Fruit fly (Drosophila melanogaster) whole organism, embryonic: ENCODE results near the gene CG31808.

Experiments
- BEAF-32 ChIP-seq: fragments of 200-800 bp; sonication (Bioruptor generic); optimal IDR thresholded peaks from 3 replicates; lab custom pipeline; 2017; ENCODE audit warnings: missing biosample characterization, missing genetic modification characterization, mild to moderate bottlenecking, moderate library complexity, missing genetic modification reagents
- Bteb2 ChIP-seq: fragments of 200-800 bp; sonication (Bioruptor generic); optimal IDR thresholded peaks from 2 replicates; lab custom pipeline; 2016; ENCODE audit warnings: missing biosample characterization, missing genetic modification characterization
- CG11560 ChIP-seq: fragments of 200-800 bp; sonication (Bioruptor generic); IDR thresholded peaks from 3 replicates; pipeline ENCODE4 v1.3.6; 2022; ENCODE audit warnings: missing biosample characterization, missing genetic modification characterization
- CG11696 ChIP-seq: fragments of 200-800 bp; sonication (Bioruptor generic); IDR thresholded peaks from 2 replicates; pipeline ENCODE4 v1.3.6; 2022; ENCODE audit warnings: missing biosample characterization, missing genetic modification characterization
- CG13424 ChIP-seq: fragments of 200-800 bp; sonication (Bioruptor generic); optimal IDR thresholded peaks from 2 replicates; lab custom pipeline; 2019; ENCODE audit warnings: missing biosample characterization, mild to moderate bottlenecking, missing genetic modification characterization, moderate library complexity
- CG13894 ChIP-seq: fragments of 200-800 bp; sonication (Bioruptor generic); optimal IDR thresholded peaks from 3 replicates; lab custom pipeline; 2018; ENCODE audit warnings: missing biosample characterization, mild to moderate bottlenecking, missing genetic modification characterization, moderate library complexity
- CG14441 ChIP-seq: fragments of 200-800 bp; sonication (Bioruptor generic); IDR thresholded peaks from 2 replicates; pipeline ENCODE4 v1.3.6; 2022; ENCODE audit warnings: missing biosample characterization, missing genetic modification characterization
- CG15514 ChIP-seq: fragments of 200-800 bp; sonication (Bioruptor generic); optimal IDR thresholded peaks from 3 replicates; lab custom pipeline; 2017; ENCODE audit warnings: missing biosample characterization, missing genetic modification characterization, mild to moderate bottlenecking, moderate library complexity, missing genetic modification reagents
- CG1647 ChIP-seq: fragments of 200-800 bp; sonication (Bioruptor generic); optimal IDR thresholded peaks from 3 replicates; lab custom pipeline; 2016; ENCODE audit warnings: missing biosample characterization, missing genetic modification characterization
- CG2120 ChIP-seq: fragments of 200-800 bp; sonication (Bioruptor generic); optimal IDR thresholded peaks from 3 replicates; lab custom pipeline; 2016; ENCODE audit warnings: missing biosample characterization, missing genetic modification characterization
- CG2129 ChIP-seq: fragments of 200-800 bp; sonication (Bioruptor generic); IDR thresholded peaks from 2 replicates; pipeline ENCODE4 v1.3.6; 2022; ENCODE audit warnings: missing biosample characterization, missing genetic modification characterization; ENCODE audit not compliant: partially characterized antibody
- CG2199 ChIP-seq: fragments of 200-800 bp; sonication (Bioruptor generic); IDR thresholded peaks from 3 replicates; pipeline ENCODE4 v1.3.6; 2022; ENCODE audit warnings: missing biosample characterization, missing genetic modification characterization
- CG2889 ChIP-seq: fragments of 200-800 bp; sonication (Bioruptor generic); IDR thresholded peaks from 3 replicates; pipeline ENCODE4 v1.3.6; 2022; ENCODE audit warnings: missing biosample characterization, missing genetic modification characterization
- CG31224 ChIP-seq: fragments of 200-800 bp; sonication (Bioruptor generic); IDR thresholded peaks from 2 replicates; pipeline ENCODE4 v1.3.6; 2022; ENCODE audit warnings: missing biosample characterization, missing genetic modification characterization
- CG3847 ChIP-seq: fragments of 200-800 bp; sonication (Bioruptor generic); IDR thresholded peaks from 2 replicates; pipeline ENCODE4 v1.3.6; 2022; ENCODE audit warnings: missing biosample characterization, missing genetic modification characterization
- CG4707 ChIP-seq: fragments of 200-800 bp; sonication (Bioruptor generic); optimal IDR thresholded peaks from 2 replicates; lab custom pipeline; 2018; ENCODE audit warnings: missing biosample characterization, mild to moderate bottlenecking, missing genetic modification characterization, moderate library complexity
- CG6765 ChIP-seq: fragments of 200-800 bp; sonication (Bioruptor generic); optimal IDR thresholded peaks from 3 replicates; lab custom pipeline; 2017; ENCODE audit warnings: missing biosample characterization, mild to moderate bottlenecking, missing genetic modification characterization
- CG8281 ChIP-seq: fragments of 200-800 bp; sonication (Bioruptor generic); optimal IDR thresholded peaks from 2 replicates; lab custom pipeline; 2018; ENCODE audit warnings: missing biosample characterization, mild to moderate bottlenecking, missing genetic modification characterization, moderate library complexity
- CG8388 ChIP-seq: fragments of 200-800 bp; sonication (Bioruptor generic); optimal IDR thresholded peaks from 2 replicates; lab custom pipeline; 2019; ENCODE audit warnings: missing biosample characterization, mild to moderate bottlenecking, missing genetic modification characterization, moderate library complexity
- CG9797 ChIP-seq: fragments of 200-800 bp; sonication (Bioruptor generic); optimal IDR thresholded peaks from 3 replicates; lab custom pipeline; 2018; ENCODE audit warnings: missing biosample characterization, mild to moderate bottlenecking, missing genetic modification characterization
- D19A ChIP-seq: fragments of 200-800 bp; optimal IDR thresholded peaks from 3 replicates; lab custom pipeline; 2019; ENCODE audit warnings: missing biosample characterization, mild to moderate bottlenecking, missing genetic modification characterization, moderate library complexity
- Dip2 ChIP-seq: fragments of 200-800 bp; sonication (Bioruptor generic); IDR thresholded peaks from 2 replicates; pipeline ENCODE4 v1.3.6; 2022; ENCODE audit warnings: missing biosample characterization, missing genetic modification characterization
- H2.0 ChIP-seq: fragments of 200-800 bp; sonication (Bioruptor generic); IDR thresholded peaks from 2 replicates; pipeline ENCODE4 v1.3.6; 2022; ENCODE audit warnings: missing biosample characterization, missing genetic modification characterization
- HHEX ChIP-seq: fragments of 200-800 bp; sonication (Bioruptor generic); optimal IDR thresholded peaks from 3 replicates; lab custom pipeline; 2017; ENCODE audit warnings: missing biosample characterization, mild to moderate bottlenecking, missing genetic modification characterization, missing genetic modification reagents
- HLH3B ChIP-seq: fragments of 200-800 bp; sonication (Bioruptor generic); IDR thresholded peaks from 2 replicates; pipeline ENCODE4 v1.3.6; 2022; ENCODE audit warnings: missing biosample characterization, missing genetic modification characterization
- HLH4C ChIP-seq: fragments of 200-800 bp; sonication (Bioruptor generic); IDR thresholded peaks from 3 replicates; pipeline ENCODE4 v1.3.6; 2022; ENCODE audit warnings: missing biosample characterization, missing genetic modification characterization; ENCODE audit not compliant: partially characterized antibody
- HmgZ ChIP-seq: fragments of 200-800 bp; sonication (Bioruptor generic); optimal IDR thresholded peaks from 2 replicates; lab custom pipeline; 2018; ENCODE audit warnings: missing biosample characterization, mild to moderate bottlenecking, missing genetic modification characterization
- Hmx ChIP-seq: fragments of 200-800 bp; sonication (Bioruptor generic); optimal IDR thresholded peaks from 2 replicates; lab custom pipeline; 2016; ENCODE audit warnings: missing biosample characterization, missing genetic modification characterization
- Hr3 ChIP-seq: fragments of 200-800 bp; sonication (Bioruptor generic); optimal IDR thresholded peaks from 3 replicates; lab custom pipeline; 2016; ENCODE audit warnings: missing biosample characterization, missing genetic modification characterization
- Lim3 ChIP-seq: fragments of 200-800 bp; sonication (Bioruptor generic); IDR thresholded peaks from 2 replicates; pipeline ENCODE4 v1.3.6; 2022; ENCODE audit warnings: missing biosample characterization, missing genetic modification characterization
- Mad ChIP-seq: fragments of 200-800 bp; sonication (Bioruptor generic); optimal IDR thresholded peaks from 2 replicates; lab custom pipeline; 2016; ENCODE audit warnings: missing biosample characterization, missing genetic modification characterization
- Mes4 ChIP-seq: fragments of 200-800 bp; sonication (Bioruptor generic); optimal IDR thresholded peaks from 2 replicates; lab custom pipeline; 2016; ENCODE audit warnings: missing biosample characterization, missing genetic modification characterization
- Myb ChIP-seq: fragments of 200-800 bp; sonication (Bioruptor generic); optimal IDR thresholded peaks from 2 replicates; lab custom pipeline; 2016; ENCODE audit warnings: missing biosample characterization, missing genetic modification characterization
- NC2β ChIP-seq: fragments of 200-800 bp; sonication (Bioruptor generic); optimal IDR thresholded peaks from 2 replicates; lab custom pipeline; 2016; ENCODE audit warnings: missing biosample characterization, missing genetic modification characterization
- Opbp ChIP-seq: fragments of 200-800 bp; sonication (Bioruptor generic); IDR thresholded peaks from 3 replicates; pipeline ENCODE4 v1.3.6; 2022; ENCODE audit warnings: missing biosample characterization, missing genetic modification characterization; ENCODE audit not compliant: partially characterized antibody
- Ptx1 ChIP-seq: fragments of 200-800 bp; sonication (Bioruptor generic); IDR thresholded peaks from 2 replicates; pipeline ENCODE4 v1.3.6; 2022; ENCODE audit warnings: missing biosample characterization, missing genetic modification characterization
- Sox100B ChIP-seq: fragments of 200-800 bp; sonication (Bioruptor generic); optimal IDR thresholded peaks from 3 replicates; lab custom pipeline; 2018; ENCODE audit warnings: missing biosample characterization, mild to moderate bottlenecking, missing genetic modification characterization
- Spps ChIP-seq: fragments of 200-800 bp; sonication (Bioruptor generic); optimal IDR thresholded peaks from 2 replicates; lab custom pipeline; 2018; ENCODE audit warnings: missing biosample characterization, mild to moderate bottlenecking, missing genetic modification characterization
- Stat92E ChIP-seq, 3 experiments: fragments of >200 bp in 2 of 3; fragments of 200-800 bp in 1 of 3; sonication (Bioruptor generic) in 1 of 3; optimal IDR thresholded peaks; 2 replicates each; lab custom pipeline; 2017 to 2019; ENCODE audit warnings: missing biosample characterization in 3 of 3, missing genetic modification characterization in 3 of 3, mild to moderate bottlenecking in 1 of 3, moderate library complexity in 1 of 3
- ab ChIP-seq: fragments of 200-800 bp; sonication (Bioruptor generic); optimal IDR thresholded peaks from 2 replicates; lab custom pipeline; 2016; ENCODE audit warnings: missing biosample characterization, missing genetic modification characterization
- bigmax ChIP-seq: fragments of 200-800 bp; sonication (Bioruptor generic); optimal IDR thresholded peaks from 2 replicates; lab custom pipeline; 2018; ENCODE audit warnings: missing biosample characterization, mild to moderate bottlenecking, missing genetic modification characterization
- corto ChIP-seq: fragments of 200-800 bp; sonication (Bioruptor generic); optimal IDR thresholded peaks from 2 replicates; lab custom pipeline; 2016; ENCODE audit warnings: missing biosample characterization, mild to moderate bottlenecking, missing genetic modification characterization, moderate library complexity
- eve ChIP-seq, 2 experiments: fragments of >200 bp; optimal IDR thresholded peaks; 2 replicates each; lab custom pipeline; 2017; ENCODE audit warnings: missing biosample characterization in 2 of 2, missing genetic modification characterization in 2 of 2
- ind ChIP-seq: fragments of 200-800 bp; sonication (Bioruptor generic); optimal IDR thresholded peaks from 3 replicates; lab custom pipeline; 2016; ENCODE audit warnings: missing biosample characterization, missing genetic modification characterization
- jing ChIP-seq: fragments of 200-800 bp; sonication (Bioruptor generic); optimal IDR thresholded peaks from 2 replicates; lab custom pipeline; 2018; ENCODE audit warnings: missing biosample characterization, mild to moderate bottlenecking, missing genetic modification characterization
- ken ChIP-seq: fragments of 200-800 bp; sonication (Bioruptor generic); IDR thresholded peaks from 3 replicates; pipeline ENCODE4 v1.3.6; 2022; ENCODE audit warnings: missing biosample characterization, missing genetic modification characterization
- lbe ChIP-seq: fragments of 200-800 bp; sonication (Bioruptor generic); optimal IDR thresholded peaks from 2 replicates; lab custom pipeline; 2016; ENCODE audit warnings: missing biosample characterization, mild to moderate bottlenecking, missing genetic modification characterization
- mld ChIP-seq: fragments of 200-800 bp; sonication (Bioruptor generic); IDR thresholded peaks from 3 replicates; pipeline ENCODE4 v1.3.6; 2022; ENCODE audit warnings: missing biosample characterization, missing genetic modification characterization; ENCODE audit not compliant: partially characterized antibody
- otp ChIP-seq: fragments of 200-800 bp; sonication (Bioruptor generic); IDR thresholded peaks from 3 replicates; pipeline ENCODE4, ENCODE4 v1.3.6; 2022; ENCODE audit warnings: missing biosample characterization, missing genetic modification characterization
- wek ChIP-seq: fragments of 200-800 bp; sonication (Bioruptor generic); optimal IDR thresholded peaks from 3 replicates; lab custom pipeline; 2018; ENCODE audit warnings: missing biosample characterization, mild to moderate bottlenecking, missing genetic modification characterization, moderate library complexity

The CG31808 gene

DNA sequence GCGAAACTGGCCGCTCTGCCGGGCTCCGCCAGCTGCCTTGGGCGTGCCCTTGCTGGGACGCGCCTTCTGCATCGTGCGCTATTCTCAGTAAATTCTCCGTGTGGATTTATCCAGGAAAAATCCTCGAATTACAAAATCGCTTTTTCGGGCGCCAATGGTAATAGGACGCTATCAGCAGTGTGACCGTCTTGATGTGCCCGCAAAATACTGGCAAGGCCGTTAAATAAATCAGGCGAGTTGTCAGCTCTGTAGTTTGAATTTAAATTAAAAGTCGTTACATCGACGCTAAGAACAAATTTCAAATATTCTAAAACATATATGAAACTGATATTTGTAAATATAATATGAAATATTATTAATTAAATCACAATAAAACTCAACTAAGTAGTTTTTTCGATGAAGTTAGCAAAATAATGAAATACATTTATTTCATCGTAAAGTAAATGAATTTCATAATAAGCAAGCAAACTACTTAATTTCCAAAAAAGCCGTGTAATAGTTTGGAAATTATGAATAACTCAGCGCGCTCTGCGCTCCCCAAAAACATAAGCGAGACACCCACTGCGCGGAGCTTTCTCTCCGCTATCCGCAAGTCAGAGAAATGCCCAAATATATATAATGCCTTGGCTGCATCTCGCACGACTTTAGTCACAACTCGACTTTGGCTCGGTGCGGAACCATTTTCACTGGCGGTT, 22.4 kb upstream of the CG31808 start, which contains the start of the genes glu and ChLD3 (continued):
- no peak for TF ChIP-seq Hmx (GFP tag; lab: Kevin White, UChicago)
- TF ChIP-seq HmgZ (tag; lab: Kevin White, UChicago), result peak; percentile 20
- TF ChIP-seq CG4707 (GFP tag; lab: Kevin White, UChicago), result no peak
- no peak for TF ChIP-seq eve (GFP tag; optimal IDR thresholded peaks at IDR 0.05; lab: Kevin White, UChicago)
- TF ChIP-seq Bteb2, result no peak
- no peak for TF ChIP-seq corto (GFP tag; lab: Kevin White, UChicago)
- TF ChIP-seq CG13424, result no peak
- no peak for TF ChIP-seq Hr3 (GFP tag; lab: Kevin White, UChicago)
- TF ChIP-seq NC2β (GFP tag; lab: Kevin White, UChicago), result no peak
- no peak for TF ChIP-seq CG13894
- TF ChIP-seq lbe (GFP tag; lab: Kevin White, UChicago), result no peak
- peak; percentile 34 for TF ChIP-seq CG15514
- TF ChIP-seq CG6765 (GFP tag; lab: Kevin White, UChicago), result no peak
- no peak for TF ChIP-seq jing (GFP tag; lab: Kevin White, UChicago)
- TF ChIP-seq Myb (GFP tag; lab: Kevin White, UChicago), result peak; percentile 98
- no peak for TF ChIP-seq wek (GFP tag; lab: Kevin White, UChicago)
- TF ChIP-seq Spps (tag; lab: Kevin White, UChicago), result no peak
- TF ChIP-seq mld (GFP tag; lab: Robert Waterston, UW), result no peak
- no peak for TF ChIP-seq CG2120 (GFP tag; lab: Kevin White, UChicago)
- TF ChIP-seq CG8281 (tag; lab: Kevin White, UChicago), result no peak
- TF ChIP-seq HLH4C (GFP tag; lab: Robert Waterston, UW), result no peak
- no peak for TF ChIP-seq Mes4 (GFP tag; lab: Kevin White, UChicago)
- TF ChIP-seq CG11696, result no peak
- TF ChIP-seq otp (GFP tag; lab: Robert Waterston, UW), result no peak
- peak; percentile 77 for TF ChIP-seq CG9797 (GFP tag; lab: Kevin White, UChicago)
- TF ChIP-seq Ptx1 (GFP tag; lab: Robert Waterston, UW), result no peak
- no peak for TF ChIP-seq HHEX (GFP tag; lab: Kevin White, UChicago)
- no peak for TF ChIP-seq CG2889 (GFP tag; lab: Robert Waterston, UW)
- no peak for TF ChIP-seq ab (GFP tag; lab: Kevin White, UChicago)
- peak; percentile 24 for TF ChIP-seq BEAF-32 (GFP tag; lab: Kevin White, UChicago)
- TF ChIP-seq D19A (tag; lab: Kevin White, UChicago), result no peak
- no peak for TF ChIP-seq CG11560
- no peak for TF ChIP-seq Dip2
- no peak for TF ChIP-seq Sox100B
- TF ChIP-seq CG8388 (GFP tag; lab: Kevin White, UChicago), result no peak
- TF ChIP-seq H2.0 (GFP tag; lab: Robert Waterston, UW), result no peak
- no peak for TF ChIP-seq ind
- TF ChIP-seq CG1647 (GFP tag; lab: Kevin White, UChicago), result no peak
- no peak for TF ChIP-seq Lim3 (GFP tag; lab: Robert Waterston, UW)
- peak; percentile 35; the same call in 1 of the 2 replicates for TF ChIP-seq CG3847 (GFP tag; lab: Robert Waterston, UW)
- no peak for TF ChIP-seq ken (GFP tag; lab: Robert Waterston, UW)
- no peak for TF ChIP-seq bigmax (GFP tag; lab: Kevin White, UChicago)
- 0 out of 3 replicates have a peak, but pooled peaks have one; percentile 22 for TF ChIP-seq Opbp
- no peak for TF ChIP-seq Mad
- TF ChIP-seq Stat92E (GFP tag; optimal IDR thresholded peaks at IDR 0.05; lab: Kevin White, UChicago), result no peak
- TF ChIP-seq CG14441 (GFP tag; lab: Robert Waterston, UW), result no peak
- TF ChIP-seq CG2129, result no peak
- TF ChIP-seq HLH3B, result no peak
- no peak for TF ChIP-seq CG2199 (GFP tag; lab: Robert Waterston, UW)
- TF ChIP-seq CG31224 (GFP tag; lab: Robert Waterston, UW), result no peak
